Worm (Caenorhabditis elegans): ENCODE measurements around the gene F09E10.1.

DNA sequence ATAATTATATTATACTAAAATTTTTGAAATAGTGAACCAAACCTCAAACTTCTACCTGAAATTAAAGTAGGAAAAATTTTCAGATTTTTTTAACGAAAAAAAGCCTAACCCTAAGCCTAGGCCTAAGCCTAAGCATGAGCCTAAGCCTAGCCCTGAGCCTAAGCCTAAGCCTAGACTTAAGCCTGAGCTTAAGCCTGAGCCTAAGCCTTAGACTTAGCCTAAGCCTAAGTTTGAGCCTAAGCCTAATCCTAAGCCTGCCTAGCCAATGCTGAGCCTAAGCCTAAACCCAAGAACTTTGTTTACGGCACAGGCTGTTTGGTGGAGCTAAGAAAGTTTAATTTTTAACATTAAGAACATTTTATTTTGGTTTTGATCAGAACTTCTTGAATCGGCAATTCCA, 6.6 kb upstream of the F09E10.1 start:
- TF ChIP-seq W03F9.2 (tag; optimal IDR thresholded peaks at IDR 0.05) (no peak), him-1 (tag; optimal IDR thresholded peaks at IDR 0.05) (no peak), dao-5 (tag; optimal IDR thresholded peaks at IDR 0.05) (no peak)

All from whole organism, L4/young adult.